Fruit fly (Drosophila melanogaster) whole organism, pupa: ENCODE measurements around the gene CG17896.

Experiments
- CG10348 ChIP-seq: fragments of 200-800 bp; sonication (Bioruptor generic); IDR thresholded peaks from 2 replicates; pipeline ENCODE4 v1.3.6; 2022; ENCODE audit warnings: missing biosample characterization, missing genetic modification characterization
- CG12605 ChIP-seq: fragments of 200-800 bp; sonication (Bioruptor generic); IDR thresholded peaks from 2 replicates; pipeline ENCODE4 v1.3.6; 2022; ENCODE audit warnings: missing biosample characterization, missing genetic modification characterization
- CG13204 ChIP-seq: fragments of 200-800 bp; sonication (Bioruptor generic); optimal IDR thresholded peaks from 2 replicates; lab custom pipeline; 2018; ENCODE audit warnings: missing biosample characterization, mild to moderate bottlenecking, missing genetic modification characterization, moderate library complexity
- CG14655 ChIP-seq: fragments of 200-800 bp; sonication (Bioruptor generic); optimal IDR thresholded peaks from 3 replicates; lab custom pipeline; 2017; ENCODE audit warnings: mild to moderate bottlenecking, missing biosample characterization, missing genetic modification reagents, missing genetic modification characterization
- CG15710 ChIP-seq: fragments of 200-800 bp; sonication (Bioruptor generic); optimal IDR thresholded peaks from 2 replicates; lab custom pipeline; 2018; ENCODE audit warnings: missing biosample characterization, mild to moderate bottlenecking, missing genetic modification characterization, moderate library complexity
- CG17806 ChIP-seq: fragments of 200-800 bp; sonication (Bioruptor generic); optimal IDR thresholded peaks from 2 replicates; lab custom pipeline; 2018; ENCODE audit warnings: missing biosample characterization, mild to moderate bottlenecking, missing genetic modification characterization, moderate library complexity
- CG32121 ChIP-seq: fragments of 200-800 bp; sonication (Bioruptor generic); IDR thresholded peaks from 2 replicates; pipeline ENCODE4 v1.3.6; 2022; ENCODE audit warnings: missing biosample characterization, missing genetic modification characterization
- CG34367 ChIP-seq: fragments of 200-800 bp; sonication (Bioruptor generic); optimal IDR thresholded peaks from 2 replicates; lab custom pipeline; 2018; ENCODE audit warnings: missing biosample characterization, mild to moderate bottlenecking, missing genetic modification characterization
- CG4496 ChIP-seq: fragments of 200-800 bp; sonication (Bioruptor generic); IDR thresholded peaks from 3 replicates; pipeline ENCODE4 v1.3.6; 2022; ENCODE audit warnings: missing biosample characterization, missing genetic modification characterization
- CG8159 ChIP-seq: fragments of 200-800 bp; sonication (Bioruptor generic); optimal IDR thresholded peaks from 3 replicates; lab custom pipeline; 2018; ENCODE audit warnings: missing biosample characterization, mild to moderate bottlenecking, missing genetic modification characterization, moderate library complexity
- CG8301 ChIP-seq: fragments of 200-800 bp; sonication (Bioruptor generic); optimal IDR thresholded peaks from 2 replicates; lab custom pipeline; 2018; ENCODE audit warnings: missing biosample characterization, mild to moderate bottlenecking, missing genetic modification characterization
- CG9948 ChIP-seq: fragments of 200-800 bp; sonication (Bioruptor generic); optimal IDR thresholded peaks from 2 replicates; lab custom pipeline; 2018; ENCODE audit warnings: missing biosample characterization, mild to moderate bottlenecking, missing genetic modification characterization, moderate library complexity
- D1 ChIP-seq: fragments of 200-800 bp; sonication (Bioruptor generic); optimal IDR thresholded peaks from 2 replicates; lab custom pipeline; 2018; ENCODE audit warnings: missing biosample characterization, mild to moderate bottlenecking, missing genetic modification characterization, moderate library complexity
- EcR ChIP-seq: fragments of 200-800 bp; sonication (Bioruptor generic); optimal IDR thresholded peaks from 3 replicates; lab custom pipeline; 2019; ENCODE audit warnings: missing biosample characterization, missing genetic modification characterization, mild to moderate bottlenecking, moderate library complexity, missing genetic modification reagents
- Ets98B ChIP-seq: fragments of 200-800 bp; sonication (Bioruptor generic); IDR thresholded peaks from 2 replicates; pipeline ENCODE4 v1.3.6; 2022; ENCODE audit warnings: missing biosample characterization, missing genetic modification characterization
- Pif1A ChIP-seq: fragments of 200-800 bp; sonication (Bioruptor generic); optimal IDR thresholded peaks from 3 replicates; lab custom pipeline; 2016; ENCODE audit warnings: missing biosample characterization, missing genetic modification characterization
- Pif1B ChIP-seq: fragments of 200-800 bp; sonication (Bioruptor generic); optimal IDR thresholded peaks from 3 replicates; lab custom pipeline; 2016; ENCODE audit warnings: missing biosample characterization, missing genetic modification characterization
- Snoo ChIP-seq: fragments of 200-800 bp; sonication (Bioruptor generic); optimal IDR thresholded peaks from 3 replicates; lab custom pipeline; 2017; ENCODE audit warnings: missing biosample characterization, mild to moderate bottlenecking, missing genetic modification characterization, inconsistent platforms
- fd96Ca ChIP-seq: fragments of 200-800 bp; sonication (Bioruptor generic); IDR thresholded peaks from 3 replicates; pipeline ENCODE4 v1.3.6; 2022; ENCODE audit warnings: missing biosample characterization, missing genetic modification characterization
- gl ChIP-seq: fragments of 200-800 bp; sonication (Bioruptor generic); optimal IDR thresholded peaks from 2 replicates; lab custom pipeline; 2018; ENCODE audit warnings: missing biosample characterization, mild to moderate bottlenecking, missing genetic modification characterization
- rn ChIP-seq: fragments of 200-800 bp; sonication (Bioruptor generic); IDR thresholded peaks from 2 replicates; pipeline ENCODE4 v1.3.6; 2022; ENCODE audit warnings: missing biosample characterization, missing genetic modification characterization

CG17896 gene

dm6 chrX:498924-499588 lies 5.8 kb upstream of the CG17896 start:
- TF ChIP-seq Pif1B (no peak), EcR (GFP tag; lab: Kevin White, UChicago) (peak; percentile 74)
- TF ChIP-seq, all 21 proteins: peak for 1

DNA sequence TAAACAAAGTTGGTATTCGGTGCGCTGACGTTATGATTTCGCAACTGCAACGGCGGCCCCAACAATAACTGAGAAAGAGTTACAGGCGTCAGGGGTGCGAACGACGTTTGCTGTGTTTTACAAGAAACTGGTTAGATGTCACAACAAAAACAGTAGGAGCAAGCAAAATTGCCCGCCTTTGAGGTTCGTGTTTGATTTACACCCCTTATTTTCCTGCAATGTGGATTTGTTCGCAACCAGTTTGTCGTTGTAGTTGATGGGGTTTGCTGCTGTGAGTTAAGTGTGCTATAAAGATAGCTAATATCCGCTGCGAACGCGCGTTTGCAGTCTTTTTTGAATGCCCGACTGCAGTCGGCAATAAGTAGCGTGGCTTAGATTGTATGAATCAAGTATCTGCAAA lies 5.1 kb upstream of the CG17896 start:
- TF ChIP-seq CG17806 (tag; lab: Kevin White, UChicago) (no peak), CG10348 (GFP tag; lab: Robert Waterston, UW) (no peak), CG4496 (GFP tag; lab: Robert Waterston, UW) (0 out of 3 replicates have a peak, but pooled peaks have one; percentile 21), fd96Ca (GFP tag; lab: Robert Waterston, UW) (0 out of 3 replicates have a peak, but pooled peaks have one; percentile 18)
- TF ChIP-seq, all 21 proteins: peak for 2

DNA sequence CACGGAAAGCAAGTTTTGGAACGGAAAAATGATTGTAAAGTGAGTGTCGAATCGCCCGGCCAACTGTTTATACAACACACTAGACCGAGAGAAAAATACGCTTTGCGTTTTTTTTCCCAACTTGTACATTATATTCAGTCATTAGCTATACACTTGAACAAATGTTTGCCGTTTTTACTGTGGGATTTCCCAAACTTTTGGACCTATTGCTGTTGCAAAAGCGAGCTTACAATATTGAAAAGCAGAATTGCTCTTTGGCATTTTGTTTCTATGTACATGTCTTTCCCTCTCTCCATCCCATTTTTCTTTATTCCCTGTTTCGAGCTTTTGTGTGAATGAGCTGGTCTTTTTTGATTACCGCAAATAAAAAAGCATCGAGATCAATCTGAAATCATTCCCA lies 4.1 kb upstream of the CG17896 start:
- TF ChIP-seq Pif1A = no peak
- TF ChIP-seq D1 = no peak
- TF ChIP-seq Ets98B (GFP tag; lab: Robert Waterston, UW) = no peak
- TF ChIP-seq gl = no peak
- TF ChIP-seq CG15710 = no peak
- TF ChIP-seq CG13204 (GFP tag; lab: Kevin White, UChicago) = no peak
- TF ChIP-seq, all 21 proteins: peak for 0

dm6 chrX:496326-496725 lies 3.0 kb upstream of the CG17896 start, which contains the start of gene svr:
Gene svr, plus strand, starts transcription at chrX:496446.
- TF ChIP-seq EcR (GFP tag; lab: Kevin White, UChicago) (peak; percentile 40), Ets98B (GFP tag; lab: Robert Waterston, UW) (no peak), CG8301 (no peak)
- TF ChIP-seq, all 21 proteins: peak for 1

DNA sequence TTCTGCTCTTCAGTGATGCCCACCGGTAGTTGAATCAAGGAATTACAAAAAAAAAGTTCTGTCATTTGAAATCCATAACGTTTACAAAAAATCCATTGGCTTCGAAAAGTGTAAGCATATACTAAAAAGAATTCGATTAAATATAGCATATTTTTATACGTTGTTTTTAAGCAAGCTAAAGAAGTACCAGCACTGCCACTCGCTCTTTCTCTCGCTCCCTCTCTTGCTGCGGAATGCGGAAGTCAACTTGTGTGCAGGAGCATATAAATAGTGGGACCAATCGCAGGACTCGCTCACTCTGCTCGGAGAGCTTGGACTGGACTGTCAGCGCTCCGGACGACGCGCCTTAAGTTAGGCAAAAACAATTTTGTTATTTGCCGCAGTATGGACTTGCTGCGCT lies 1.3 kb upstream of the CG17896 start, which contains the start of gene CG17778:
TSS of gene CG17778 (plus strand) at position 8 of the 400 bp plus-strand sequence.
- TF ChIP-seq CG14655 (no peak), Pif1A (no peak), fd96Ca (GFP tag; lab: Robert Waterston, UW) (0 out of 3 replicates have a peak, but pooled peaks have one; percentile 28), CG17806 (tag; lab: Kevin White, UChicago) (peak; percentile 2), Ets98B (GFP tag; lab: Robert Waterston, UW) (peak; percentile 14; the same call in 1 of the 2 replicates)

dm6 chrX:494191-494554 lies 878 bp upstream of the CG17896 start:
- TF ChIP-seq CG14655 (no peak), gl (no peak), CG4496 (GFP tag; lab: Robert Waterston, UW) (no peak), Pif1B (no peak), CG10348 (GFP tag; lab: Robert Waterston, UW) (no peak)
- TF ChIP-seq, all 21 proteins: peak for 0

- no peak for TF ChIP-seq CG32121 (GFP tag; lab: Robert Waterston, UW)
- TF ChIP-seq Snoo (tag; lab: Kevin White, UChicago) = no peak
- TF ChIP-seq CG15710 = no peak
- TF ChIP-seq Ets98B (GFP tag; lab: Robert Waterston, UW) = no peak
- TF ChIP-seq CG8159 (tag; lab: Kevin White, UChicago) = no peak
- no peak for TF ChIP-seq CG8301
- TF ChIP-seq fd96Ca (GFP tag; lab: Robert Waterston, UW) = no peak
- TF ChIP-seq Pif1B = no peak
- TF ChIP-seq rn (GFP tag; lab: Robert Waterston, UW) = no peak
- TF ChIP-seq CG34367 (tag; lab: Kevin White, UChicago) = no peak
- TF ChIP-seq D1 = no peak
- TF ChIP-seq CG17806 (tag; lab: Kevin White, UChicago) = no peak
- TF ChIP-seq CG12605 = no peak
- no peak for TF ChIP-seq EcR (GFP tag; lab: Kevin White, UChicago)
- no peak for TF ChIP-seq CG10348 (GFP tag; lab: Robert Waterston, UW)
- TF ChIP-seq CG9948 (tag; lab: Kevin White, UChicago) = no peak
- no peak for TF ChIP-seq CG4496 (GFP tag; lab: Robert Waterston, UW)
- no peak for TF ChIP-seq Pif1A
- no peak for TF ChIP-seq CG13204 (GFP tag; lab: Kevin White, UChicago)
Measured at dm6 chrX:492701-493299, 495 bp downstream of the CG17896 start.

DNA sequence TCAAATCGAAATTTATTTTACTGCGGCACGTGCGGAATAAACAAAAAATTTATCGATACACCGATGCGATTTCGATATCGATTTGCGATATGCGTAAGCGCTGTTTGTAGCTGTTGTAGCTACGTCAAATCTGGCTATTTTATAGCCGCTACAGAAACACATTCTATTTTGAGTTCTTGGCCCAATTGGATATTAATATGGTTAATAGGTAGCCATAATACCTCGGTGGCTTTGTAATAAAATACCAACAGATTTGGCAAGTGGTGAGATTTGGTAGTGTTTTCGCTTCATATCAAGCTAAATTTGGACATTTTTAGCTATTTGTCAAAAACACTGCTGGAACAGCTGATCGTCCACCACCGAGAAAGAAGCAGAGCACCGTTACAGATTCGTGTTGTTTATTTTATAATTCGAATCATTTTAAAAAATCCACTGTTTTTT lies 5.8 kb downstream of the CG17896 start, which contains the start of the genes CG18273 and CG3156:
TSS of gene CG18273 (minus strand) at position 65 of the 441 bp plus-strand sequence.
TSS of gene CG3156 (plus strand) at position 362 of the 441 bp plus-strand sequence.
- TF ChIP-seq CG12605 (no peak), CG13204 (GFP tag; lab: Kevin White, UChicago) (no peak), D1 (no peak), CG4496 (GFP tag; lab: Robert Waterston, UW) (no peak), Pif1B (no peak), fd96Ca (GFP tag; lab: Robert Waterston, UW) (0 out of 3 replicates have a peak, but pooled peaks have one; percentile 23), CG8301 (no peak), CG10348 (GFP tag; lab: Robert Waterston, UW) (no peak), EcR (GFP tag; lab: Kevin White, UChicago) (no peak), CG8159 (tag; lab: Kevin White, UChicago) (no peak), Pif1A (no peak), CG15710 (peak; percentile 22), CG34367 (tag; lab: Kevin White, UChicago) (no peak), Ets98B (GFP tag; lab: Robert Waterston, UW) (no peak), CG9948 (tag; lab: Kevin White, UChicago) (peak; percentile 2), gl (no peak), CG32121 (GFP tag; lab: Robert Waterston, UW) (no peak)
